Worm (Caenorhabditis elegans): ENCODE results near the gene ptp-2.
A peak's percentile ranks its signal among the peaks of the same experiment; 100 is the strongest.

Gene ptp-2

DNA sequence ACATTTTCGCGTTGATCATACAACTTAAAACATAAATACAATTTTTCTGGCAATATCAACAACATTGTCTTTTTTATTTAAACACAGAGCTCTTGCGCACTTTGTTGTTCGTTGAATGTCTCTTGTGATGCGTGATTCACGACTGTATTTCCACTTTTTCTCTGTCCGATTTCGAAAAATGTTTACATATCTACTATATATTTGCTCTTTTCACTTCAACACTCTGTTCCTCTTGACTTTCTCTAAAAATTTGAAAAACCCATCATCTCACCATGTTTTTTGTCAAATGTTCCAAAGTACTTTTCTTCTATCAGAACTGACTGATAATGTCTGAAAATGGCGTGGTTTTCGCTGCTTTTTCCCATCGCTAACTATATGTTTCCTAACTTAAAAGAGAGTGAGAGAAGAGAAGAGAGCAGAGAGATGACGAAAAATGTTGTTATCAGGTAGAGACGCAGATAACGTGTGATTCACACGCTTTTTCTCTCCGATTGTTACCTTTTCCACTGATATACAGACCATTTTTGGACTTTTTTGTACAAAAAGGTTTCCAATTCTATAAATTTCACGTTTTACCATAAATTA, 6.4 kb upstream of the ptp-2 start (continued):
- TF ChIP-seq nhr-76 (tag; optimal IDR thresholded peaks at IDR 0.05) (no peak), cey-2 (tag; optimal IDR thresholded peaks at IDR 0.05; ENCODE audit: borderline replicate concordance, insufficient read depth) (no peak), lsy-2 (tag; optimal IDR thresholded peaks at IDR 0.05) (peak in 1 of 2 experiments; percentile 45), nhr-28 (tag; optimal IDR thresholded peaks at IDR 0.05) (peak; percentile 93), mdl-1 (tag; optimal IDR thresholded peaks at IDR 0.05) (peak in 1 of 2 experiments; percentile 46), egl-27 (tag; optimal IDR thresholded peaks at IDR 0.05) (no peak), lin-13 (GFP tag; optimal IDR thresholded peaks at IDR 0.05) (peak; percentile 14), nhr-41 (GFP tag; IDR thresholded peaks at IDR 0.05) (no peak), Y105C5A.15 (GFP tag; IDR thresholded peaks at IDR 0.05) (no peak), lir-3 (tag; optimal IDR thresholded peaks at IDR 0.05) (no peak), daf-12 (tag; optimal IDR thresholded peaks at IDR 0.05) (no peak), daf-16 (GFP tag; optimal IDR thresholded peaks at IDR 0.05) (peak in 1 of 2 experiments; percentile 16), daf-16 (tag; optimal IDR thresholded peaks at IDR 0.05) (peak; percentile 92), dve-1 (tag; optimal IDR thresholded peaks at IDR 0.05; ENCODE audit: insufficient read depth) (peak; percentile 88), unc-39 (tag; optimal IDR thresholded peaks at IDR 0.05) (no peak), aha-1 (tag) (peak; percentile 83), lim-7 (GFP tag; IDR thresholded peaks at IDR 0.05) (no peak), hif-1 (tag; optimal IDR thresholded peaks at IDR 0.05) (peak in 1 of 2 experiments; percentile 6), pqm-1 (tag; optimal IDR thresholded peaks at IDR 0.05) (peak; percentile 89), hlh-11 (tag; optimal IDR thresholded peaks at IDR 0.05) (peak; percentile 85), F10B5.3 (tag; optimal IDR thresholded peaks at IDR 0.05) (no peak), ztf-7 (tag; optimal IDR thresholded peaks at IDR 0.05) (no peak)

DNA sequence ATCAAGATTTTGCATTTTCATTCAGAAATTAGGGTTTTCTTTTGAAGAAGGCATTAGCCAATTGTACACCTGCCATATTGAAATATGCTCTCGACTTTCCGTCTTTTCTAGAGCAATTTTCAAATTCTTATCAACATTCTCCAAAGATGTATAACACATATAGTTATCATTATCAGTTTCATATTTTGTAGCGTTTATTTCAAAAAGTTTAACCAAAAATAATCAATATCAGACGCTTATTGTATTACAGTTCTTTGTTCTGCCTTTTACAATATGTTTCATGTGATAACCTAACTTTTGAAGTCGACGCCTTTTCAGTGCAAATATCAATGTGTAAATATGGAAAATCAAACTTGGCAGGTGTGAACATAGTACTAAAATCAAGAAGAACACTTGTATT, 4.5 kb upstream of the ptp-2 start:
- TF ChIP-seq aly-2 (tag; optimal IDR thresholded peaks at IDR 0.05) (no peak), pqm-1 (tag; optimal IDR thresholded peaks at IDR 0.05) (peak; percentile 11), nhr-28 (tag; optimal IDR thresholded peaks at IDR 0.05) (peak; percentile 83), Y5F2A.4 (GFP tag; optimal IDR thresholded peaks at IDR 0.05) (no peak), nhr-77 (tag; optimal IDR thresholded peaks at IDR 0.05) (peak; percentile 43), dve-1 (tag; optimal IDR thresholded peaks at IDR 0.05; ENCODE audit: insufficient read depth) (peak; percentile 58), ctbp-1 (GFP tag; IDR thresholded peaks at IDR 0.05) (no peak), snpc-1.2 (GFP tag; IDR thresholded peaks at IDR 0.05) (no peak), T20F7.1 (GFP tag; optimal IDR thresholded peaks at IDR 0.05) (peak; percentile 11), daf-16 (GFP tag; optimal IDR thresholded peaks at IDR 0.05) (no peak), daf-16 (tag; optimal IDR thresholded peaks at IDR 0.05) (peak; percentile 34), hlh-11 (tag; optimal IDR thresholded peaks at IDR 0.05) (peak; percentile 41), mep-1 (tag; optimal IDR thresholded peaks at IDR 0.05) (peak; percentile 36)

DNA sequence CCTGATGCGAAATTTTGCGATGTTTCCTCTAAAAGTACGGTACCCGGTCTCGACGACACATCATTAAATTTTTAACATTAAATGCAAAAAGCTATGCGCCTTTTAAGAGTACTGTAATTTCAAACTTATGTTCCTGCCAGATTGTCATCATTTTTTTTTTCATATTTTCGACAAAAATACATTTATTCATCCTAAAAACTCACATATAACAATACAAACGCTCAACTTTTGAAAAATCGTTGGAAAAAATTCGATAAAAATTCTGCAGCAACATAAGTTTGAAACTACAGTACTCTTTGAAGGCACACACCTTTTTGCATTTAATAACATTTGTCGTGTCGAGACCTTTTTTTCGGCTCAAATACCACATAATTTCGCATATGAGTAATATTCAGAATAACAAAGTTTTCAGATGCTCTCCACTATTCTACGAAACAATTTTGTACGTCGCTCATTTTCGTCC, 1.4 kb upstream of the ptp-2 start, which contains the start of gene frh-1:
Gene frh-1, plus strand, starts transcription at position 413 of the 463 bp plus-strand sequence.
- TF ChIP-seq mep-1 (tag; optimal IDR thresholded peaks at IDR 0.05) (no peak), nhr-237 (tag; optimal IDR thresholded peaks at IDR 0.05) (no peak), dpl-1 (GFP tag; optimal IDR thresholded peaks at IDR 0.05) (no peak), nhr-28 (tag; optimal IDR thresholded peaks at IDR 0.05) (no peak), nhr-77 (tag; optimal IDR thresholded peaks at IDR 0.05) (no peak), aha-1 (tag) (peak; percentile 72), pha-4 (GFP tag; IDR thresholded peaks at IDR 0.05) (0 out of 2 replicates have a peak, but pooled peaks have one; percentile 38), pha-4 (tag; optimal IDR thresholded peaks at IDR 0.05) (no peak), ces-1 (GFP tag; optimal IDR thresholded peaks at IDR 0.05) (no peak), zip-11 (GFP tag; IDR thresholded peaks at IDR 0.05) (no peak), F10B5.3 (tag; optimal IDR thresholded peaks at IDR 0.05) (no peak), lin-38 (GFP tag; IDR thresholded peaks at IDR 0.05) (peak; percentile 35), Y5F2A.4 (GFP tag; optimal IDR thresholded peaks at IDR 0.05) (no peak), daf-16 (GFP tag; optimal IDR thresholded peaks at IDR 0.05) (no peak), daf-16 (tag; optimal IDR thresholded peaks at IDR 0.05) (no peak), mdt-29 (GFP tag; IDR thresholded peaks at IDR 0.05) (no peak)
